Fruit fly (Drosophila melanogaster): ENCODE results near the gene CG15629.

The CG15629 gene

DNA sequence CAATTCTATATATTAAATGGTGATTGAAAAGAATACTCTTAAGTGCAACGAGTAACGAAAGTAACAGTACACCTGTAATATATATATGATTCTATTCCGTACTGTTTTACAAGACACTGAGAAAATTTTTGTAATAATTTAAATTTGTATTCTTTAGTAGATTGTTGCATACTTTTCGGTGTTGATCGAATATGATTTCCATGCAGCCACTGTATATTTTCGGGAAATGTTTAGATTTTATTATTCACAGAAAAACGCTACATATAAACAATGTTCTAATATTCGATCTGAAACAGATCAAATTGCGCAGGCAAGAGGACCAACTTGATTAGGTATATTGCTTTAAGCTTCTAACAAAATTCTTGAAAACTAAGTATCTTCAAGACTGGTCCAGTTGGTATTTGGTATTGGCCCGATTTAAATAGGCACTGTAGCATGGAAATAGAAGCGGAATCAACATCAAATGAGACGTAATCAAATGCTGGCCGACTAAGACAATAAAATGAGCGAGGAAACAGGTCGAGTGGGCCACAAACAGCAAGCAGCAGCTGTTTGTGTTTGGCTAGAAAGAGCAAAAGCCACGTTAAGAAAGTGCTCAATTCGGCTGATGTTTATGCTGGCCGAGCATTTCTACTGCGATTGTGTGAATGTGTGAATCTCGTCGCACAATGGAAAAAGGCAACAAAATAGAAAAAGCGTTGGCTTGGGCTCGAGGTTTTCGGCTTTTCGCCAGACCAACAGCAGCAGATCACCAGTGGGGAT lies at the start of gene CG15629:
CG15629 (plus strand) TSS at position 749 of the 762 bp plus-strand sequence.
- TF ChIP-seq GATAd (GFP tag; optimal IDR thresholded peaks at IDR 0.05) (no peak), tai (GFP tag; optimal IDR thresholded peaks at IDR 0.05) (peak; percentile 49), brk (GFP tag; optimal IDR thresholded peaks at IDR 0.05) (peak; percentile 40), Myc (optimal IDR thresholded peaks at IDR 0.05) (peak; percentile 81), Abd-B (GFP tag; optimal IDR thresholded peaks at IDR 0.05) (no peak), rgr (GFP tag; optimal IDR thresholded peaks at IDR 0.05) (no peak), Sp1 (GFP tag; optimal IDR thresholded peaks at IDR 0.05) (no peak), dl (GFP tag; optimal IDR thresholded peaks at IDR 0.05; ENCODE audit: insufficient read depth in 1 of 2, partially characterized antibody in 2 of 2) (no peak), sage (GFP tag; optimal IDR thresholded peaks at IDR 0.05) (no peak), Dfd (GFP tag; optimal IDR thresholded peaks at IDR 0.05) (no peak), N (GFP tag; optimal IDR thresholded peaks at IDR 0.05) (peak; percentile 18), Mio (GFP tag; optimal IDR thresholded peaks at IDR 0.05) (no peak), foxo (GFP tag; optimal IDR thresholded peaks at IDR 0.05) (no peak)

DNA sequence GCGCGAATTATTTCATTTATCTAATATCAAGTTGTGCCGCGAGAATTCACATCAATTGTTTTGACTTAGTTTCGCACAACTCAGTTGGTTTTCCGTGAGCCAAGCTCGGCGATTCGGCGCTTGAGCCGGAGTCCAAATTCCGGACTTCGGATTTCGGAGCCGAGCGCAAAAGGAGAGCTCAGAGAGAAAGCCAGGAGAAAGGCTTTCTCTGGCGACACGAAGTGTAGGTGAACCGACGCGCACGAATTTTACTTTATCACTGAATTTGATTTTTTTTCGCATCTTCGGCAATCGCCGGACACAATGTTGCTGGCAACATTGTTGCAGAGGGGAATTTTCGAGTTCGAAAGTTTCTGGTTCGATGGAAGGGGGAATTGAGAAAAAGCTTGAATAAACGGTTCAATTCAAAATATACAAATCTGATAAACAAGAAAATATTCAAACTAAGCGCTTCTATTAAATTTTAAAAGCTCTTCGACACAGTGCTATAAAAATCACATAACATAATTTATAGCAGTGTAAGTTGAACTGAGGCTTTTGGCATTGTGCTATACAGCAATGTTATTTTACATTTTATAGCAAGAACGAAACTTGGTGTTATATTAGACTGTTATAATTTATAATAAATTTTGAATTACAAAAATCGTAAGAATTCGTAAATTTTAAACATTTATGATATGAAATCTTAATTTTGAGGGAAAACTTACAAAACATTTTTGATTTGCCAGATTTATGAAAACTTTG lies 18.9 kb upstream of the CG15629 start, which contains the start of gene fipi:
fipi (minus strand) TSS at position 265 of the 744 bp plus-strand sequence.
- TF ChIP-seq jim (GFP tag; optimal IDR thresholded peaks at IDR 0.05): no peak
- peak; percentile 60 for TF ChIP-seq Myc (optimal IDR thresholded peaks at IDR 0.05)
- no peak for TF ChIP-seq Rel (GFP tag; optimal IDR thresholded peaks at IDR 0.05)
- TF ChIP-seq Rel (tag; optimal IDR thresholded peaks at IDR 0.05): no peak

DNA sequence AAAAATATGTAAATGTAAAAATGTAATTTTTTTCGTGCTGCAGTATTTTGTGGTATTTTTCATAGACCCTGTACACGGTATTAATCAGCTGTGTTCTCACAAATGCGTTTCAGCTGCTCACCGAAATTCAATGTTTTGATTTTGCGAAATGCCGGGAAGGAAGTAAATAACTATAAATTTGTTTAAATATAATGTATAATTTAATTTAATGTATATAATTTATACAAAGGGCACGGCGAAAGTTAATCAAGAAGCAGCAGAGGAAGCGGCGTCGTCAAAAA lies 18.3 kb upstream of the CG15629 start, which contains the start of gene CG3294:
CG3294 (plus strand) TSS at position 26 of the 281 bp plus-strand sequence.
- TF ChIP-seq OdsH (GFP tag; optimal IDR thresholded peaks at IDR 0.05) (no peak), CG9705 (GFP tag; optimal IDR thresholded peaks at IDR 0.05) (no peak), dl (GFP tag; optimal IDR thresholded peaks at IDR 0.05; ENCODE audit: insufficient read depth in 1 of 2, partially characterized antibody in 2 of 2) (no peak), GATAd (GFP tag; optimal IDR thresholded peaks at IDR 0.05) (no peak), foxo (GFP tag; optimal IDR thresholded peaks at IDR 0.05) (no peak), psq (GFP tag; optimal IDR thresholded peaks at IDR 0.05) (no peak), Dfd (GFP tag; optimal IDR thresholded peaks at IDR 0.05) (no peak), tai (GFP tag; optimal IDR thresholded peaks at IDR 0.05) (no peak), brk (GFP tag; optimal IDR thresholded peaks at IDR 0.05) (no peak), Hr83 (GFP tag; optimal IDR thresholded peaks at IDR 0.05; ENCODE audit: poor library complexity, severe bottlenecking) (no peak), h (GFP tag; optimal IDR thresholded peaks at IDR 0.05) (no peak), Rel (GFP tag; optimal IDR thresholded peaks at IDR 0.05) (no peak), Rel (tag; optimal IDR thresholded peaks at IDR 0.05) (no peak), Vsx2 (GFP tag; optimal IDR thresholded peaks at IDR 0.05; ENCODE audit: partially characterized antibody) (no peak), Jra (GFP tag; optimal IDR thresholded peaks at IDR 0.05) (no peak)

DNA sequence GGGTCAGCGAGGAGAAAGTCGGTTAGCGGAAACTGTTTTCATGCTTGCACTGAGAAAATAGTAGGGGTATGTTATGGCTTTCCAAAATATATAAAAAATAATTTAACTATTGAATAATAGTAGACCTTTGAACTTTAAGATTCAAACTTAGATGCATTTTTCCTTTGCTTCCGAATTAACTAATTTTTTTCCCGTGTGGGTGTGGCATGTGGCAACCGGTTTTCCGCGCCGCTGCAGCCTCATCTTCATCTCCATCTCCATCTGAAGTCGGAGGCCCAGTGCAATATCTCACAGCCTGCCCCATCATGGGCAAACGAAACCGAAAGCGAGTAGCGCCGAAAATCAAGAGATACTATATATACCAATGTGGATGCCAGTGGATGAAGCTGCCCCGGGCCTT lies 15.2 kb upstream of the CG15629 start:
- TF ChIP-seq woc (GFP tag; optimal IDR thresholded peaks at IDR 0.05) (no peak), OdsH (GFP tag; optimal IDR thresholded peaks at IDR 0.05) (peak; percentile 1), br (GFP tag; optimal IDR thresholded peaks at IDR 0.05) (peak; percentile 25), GATAd (GFP tag; optimal IDR thresholded peaks at IDR 0.05) (no peak), CrebA (GFP tag; optimal IDR thresholded peaks at IDR 0.05; ENCODE audit: borderline replicate concordance) (no peak), Rel (GFP tag; optimal IDR thresholded peaks at IDR 0.05) (no peak), Rel (tag; optimal IDR thresholded peaks at IDR 0.05) (no peak), usp (GFP tag; optimal IDR thresholded peaks at IDR 0.05) (no peak), Jra (GFP tag; optimal IDR thresholded peaks at IDR 0.05) (no peak), CG32264 (GFP tag; optimal IDR thresholded peaks at IDR 0.05) (no peak), Myc (optimal IDR thresholded peaks at IDR 0.05) (no peak), Hnf4 (GFP tag; optimal IDR thresholded peaks at IDR 0.05) (no peak), Hr83 (GFP tag; optimal IDR thresholded peaks at IDR 0.05; ENCODE audit: poor library complexity, severe bottlenecking) (no peak), sv (GFP tag; optimal IDR thresholded peaks at IDR 0.05) (no peak), dmrt93B (GFP tag; optimal IDR thresholded peaks at IDR 0.05) (peak; percentile 59), h (GFP tag; optimal IDR thresholded peaks at IDR 0.05) (no peak), tai (GFP tag; optimal IDR thresholded peaks at IDR 0.05) (no peak), ey (GFP tag; optimal IDR thresholded peaks at IDR 0.05) (no peak), brk (GFP tag; optimal IDR thresholded peaks at IDR 0.05) (no peak), dl (GFP tag; optimal IDR thresholded peaks at IDR 0.05; ENCODE audit: insufficient read depth in 1 of 2, partially characterized antibody in 2 of 2) (no peak), foxo (GFP tag; optimal IDR thresholded peaks at IDR 0.05) (peak in 1 of 2 experiments; percentile 44), CG9705 (GFP tag; optimal IDR thresholded peaks at IDR 0.05) (no peak), fru (GFP tag; optimal IDR thresholded peaks at IDR 0.05) (peak; percentile 51), Mio (GFP tag; optimal IDR thresholded peaks at IDR 0.05) (no peak), Vsx2 (GFP tag; optimal IDR thresholded peaks at IDR 0.05; ENCODE audit: partially characterized antibody) (no peak), psq (GFP tag; optimal IDR thresholded peaks at IDR 0.05) (no peak), jim (GFP tag; optimal IDR thresholded peaks at IDR 0.05) (no peak), Hr78 (GFP tag; optimal IDR thresholded peaks at IDR 0.05) (no peak), lola (GFP tag; optimal IDR thresholded peaks at IDR 0.05) (no peak), Dif (GFP tag; optimal IDR thresholded peaks at IDR 0.05; ENCODE audit: partially characterized antibody) (no peak), pan (optimal IDR thresholded peaks at IDR 0.05) (no peak), sage (GFP tag; optimal IDR thresholded peaks at IDR 0.05) (no peak), Sp1 (GFP tag; optimal IDR thresholded peaks at IDR 0.05) (no peak), N (GFP tag; optimal IDR thresholded peaks at IDR 0.05) (no peak), Dfd (GFP tag; optimal IDR thresholded peaks at IDR 0.05) (no peak), rgr (GFP tag; optimal IDR thresholded peaks at IDR 0.05) (no peak)
